Worm (Caenorhabditis elegans) whole organism, late embryonic: Measurements from ENCODE around the gene F25B4.8.
A peak's percentile ranks its signal among the peaks of the same experiment; 100 is the strongest.
"Not testable (repeated sequence)": the region's sequence is repeated elsewhere in the genome, so short reads cannot be mapped to it uniquely, and the experiment has no call there.

Source experiments
- F13H6.1 ChIP-seq: sonication (generic microtip); optimal IDR thresholded peaks from 2 replicates; lab custom pipeline; 2016; ENCODE audit warnings: missing genetic modification characterization, missing compliant biosample characterization
- K02D7.2 ChIP-seq: sonication (generic microtip); optimal IDR thresholded peaks from 2 replicates; lab custom pipeline; 2017; ENCODE audit warnings: mild to moderate bottlenecking, missing genetic modification characterization, missing compliant biosample characterization
- K09A11.1 ChIP-seq: sonication (generic microtip); optimal IDR thresholded peaks from 2 replicates; lab custom pipeline; 2017; ENCODE audit warnings: antibody characterized with exemption, mild to moderate bottlenecking, missing genetic modification characterization, missing compliant biosample characterization; ENCODE audit not compliant: insufficient read depth
- Y22D7AL.16 ChIP-seq: sonication (generic microtip); optimal IDR thresholded peaks from 2 replicates; lab custom pipeline; 2016; ENCODE audit warnings: missing genetic modification characterization, missing compliant biosample characterization
- ceh-18 ChIP-seq: sonication (generic microtip); optimal IDR thresholded peaks from 2 replicates; lab custom pipeline; 2016; ENCODE audit warnings: missing genetic modification characterization, missing compliant biosample characterization
- ceh-19 ChIP-seq: fragments of 200-800 bp; sonication (Bioruptor generic); optimal IDR thresholded peaks from 2 replicates; lab custom pipeline; 2018; ENCODE audit warnings: mild to moderate bottlenecking, missing genetic modification characterization, missing compliant biosample characterization
- ceh-24 ChIP-seq: sonication (generic microtip); optimal IDR thresholded peaks from 2 replicates; lab custom pipeline; 2016; ENCODE audit warnings: mild to moderate bottlenecking, missing genetic modification characterization, missing compliant biosample characterization
- ceh-30 ChIP-seq: fragments of 150-350 bp; optimal IDR thresholded peaks from 2 replicates; lab custom pipeline; 2014; ENCODE audit warnings: missing biosample characterization, missing genetic modification characterization
- ceh-34 ChIP-seq: sonication (generic microtip); optimal IDR thresholded peaks from 2 replicates; lab custom pipeline; 2016; ENCODE audit warnings: mild to moderate bottlenecking, missing genetic modification characterization, missing compliant biosample characterization
- ceh-48 ChIP-seq: sonication (generic microtip); optimal IDR thresholded peaks from 2 replicates; lab custom pipeline; 2016; ENCODE audit warnings: missing genetic modification characterization, inconsistent platforms, missing compliant biosample characterization
- ceh-6 ChIP-seq: fragments of 200-800 bp; sonication (Bioruptor generic); optimal IDR thresholded peaks from 2 replicates; lab custom pipeline; 2018; ENCODE audit warnings: mild to moderate bottlenecking, missing genetic modification characterization, missing compliant biosample characterization
- ceh-9 ChIP-seq: sonication (generic microtip); optimal IDR thresholded peaks from 2 replicates; lab custom pipeline; 2016; ENCODE audit warnings: mild to moderate bottlenecking, missing genetic modification characterization, inconsistent platforms, missing compliant biosample characterization
- che-1 ChIP-seq: sonication (generic microtip); optimal IDR thresholded peaks from 2 replicates; lab custom pipeline; 2016; ENCODE audit warnings: mild to moderate bottlenecking, missing genetic modification characterization, missing compliant biosample characterization
- elt-2 ChIP-seq: sonication (generic microtip); optimal IDR thresholded peaks from 2 replicates; lab custom pipeline; 2016; ENCODE audit warnings: missing genetic modification reagents, missing genetic modification characterization, missing compliant biosample characterization
- fax-1 ChIP-seq: sonication (generic microtip); optimal IDR thresholded peaks from 2 replicates; lab custom pipeline; 2016; ENCODE audit warnings: missing genotype, missing genetic modification characterization, missing compliant biosample characterization
- fkh-6 ChIP-seq: sonication (generic microtip); optimal IDR thresholded peaks from 2 replicates; lab custom pipeline; 2016; ENCODE audit warnings: missing genetic modification characterization, missing compliant biosample characterization
- hlh-13 ChIP-seq: fragments of 200-800 bp; sonication (Bioruptor generic); optimal IDR thresholded peaks from 2 replicates; lab custom pipeline; 2018; ENCODE audit warnings: mild to moderate bottlenecking, missing genetic modification characterization, missing compliant biosample characterization
- hlh-30 ChIP-seq: sonication (generic microtip); optimal IDR thresholded peaks from 2 replicates; lab custom pipeline; 2017; ENCODE audit warnings: antibody characterized with exemption, missing genetic modification characterization, missing compliant biosample characterization; ENCODE audit not compliant: insufficient read depth
- hlh-8 ChIP-seq: sonication (generic microtip); optimal IDR thresholded peaks from 2 replicates; lab custom pipeline; 2016; ENCODE audit warnings: missing genotype, missing genetic modification characterization, missing compliant biosample characterization
- lim-6 ChIP-seq: sonication (generic microtip); optimal IDR thresholded peaks from 2 replicates; lab custom pipeline; 2016; ENCODE audit warnings: missing genetic modification characterization, missing compliant biosample characterization
- lin-11 ChIP-seq: fragments of 200-800 bp; sonication (Bioruptor generic); optimal IDR thresholded peaks from 2 replicates; lab custom pipeline; 2018; ENCODE audit warnings: mild to moderate bottlenecking, missing genetic modification characterization, missing compliant biosample characterization
- madf-2 ChIP-seq: sonication (generic microtip); optimal IDR thresholded peaks from 2 replicates; lab custom pipeline; 2017; ENCODE audit warnings: missing genetic modification characterization, missing compliant biosample characterization
- nfya-1 ChIP-seq: sonication (generic microtip); optimal IDR thresholded peaks from 2 replicates; lab custom pipeline; 2017; ENCODE audit warnings: missing genetic modification characterization, mild to moderate bottlenecking, missing compliant biosample characterization, antibody characterized with exemption, moderate library complexity
- npax-4 ChIP-seq: sonication (generic microtip); optimal IDR thresholded peaks from 2 replicates; lab custom pipeline; 2016; ENCODE audit warnings: missing genetic modification characterization, missing compliant biosample characterization
- odd-2 ChIP-seq: sonication (generic microtip); optimal IDR thresholded peaks from 2 replicates; lab custom pipeline; 2017; ENCODE audit warnings: antibody characterized with exemption, mild to moderate bottlenecking, missing genetic modification characterization, missing compliant biosample characterization
- pha-4 ChIP-seq: fragments of 150-350 bp; optimal IDR thresholded peaks from 2 replicates; lab custom pipeline; 2018; ENCODE audit warnings: missing biosample characterization, missing genetic modification reagents, missing genetic modification characterization
- pros-1 ChIP-seq: fragments of 150-350 bp; optimal IDR thresholded peaks from 2 replicates; lab custom pipeline; 2014; ENCODE audit warnings: missing biosample characterization, missing genetic modification reagents, missing genetic modification characterization
- rnt-1 ChIP-seq: sonication (generic microtip); optimal IDR thresholded peaks from 2 replicates; lab custom pipeline; 2016; ENCODE audit warnings: missing genetic modification characterization, missing compliant biosample characterization
- tbx-7 ChIP-seq: sonication (generic microtip); optimal IDR thresholded peaks from 2 replicates; lab custom pipeline; 2016; ENCODE audit warnings: missing genotype, missing genetic modification characterization, missing compliant biosample characterization
- unc-3 ChIP-seq, 2 experiments: fragments of 200-800 bp in 1 of 2; sonication (Bioruptor generic) in 1 of 2; sonication (generic microtip) in 1 of 2; conservative IDR thresholded peaks in 1 of 2; optimal IDR thresholded peaks in 1 of 2; 2 replicates each; pipeline versions ENCODE4 v1.3.6 to Lab custom; 2016 to 2022; ENCODE audit warnings: missing compliant biosample characterization in 2 of 2, missing genetic modification characterization in 2 of 2, missing genetic modification reagents in 1 of 2
- ztf-16 ChIP-seq: sonication (generic microtip); optimal IDR thresholded peaks from 2 replicates; lab custom pipeline; 2017; ENCODE audit warnings: missing genetic modification characterization, missing compliant biosample characterization

The F25B4.8 gene

DNA sequence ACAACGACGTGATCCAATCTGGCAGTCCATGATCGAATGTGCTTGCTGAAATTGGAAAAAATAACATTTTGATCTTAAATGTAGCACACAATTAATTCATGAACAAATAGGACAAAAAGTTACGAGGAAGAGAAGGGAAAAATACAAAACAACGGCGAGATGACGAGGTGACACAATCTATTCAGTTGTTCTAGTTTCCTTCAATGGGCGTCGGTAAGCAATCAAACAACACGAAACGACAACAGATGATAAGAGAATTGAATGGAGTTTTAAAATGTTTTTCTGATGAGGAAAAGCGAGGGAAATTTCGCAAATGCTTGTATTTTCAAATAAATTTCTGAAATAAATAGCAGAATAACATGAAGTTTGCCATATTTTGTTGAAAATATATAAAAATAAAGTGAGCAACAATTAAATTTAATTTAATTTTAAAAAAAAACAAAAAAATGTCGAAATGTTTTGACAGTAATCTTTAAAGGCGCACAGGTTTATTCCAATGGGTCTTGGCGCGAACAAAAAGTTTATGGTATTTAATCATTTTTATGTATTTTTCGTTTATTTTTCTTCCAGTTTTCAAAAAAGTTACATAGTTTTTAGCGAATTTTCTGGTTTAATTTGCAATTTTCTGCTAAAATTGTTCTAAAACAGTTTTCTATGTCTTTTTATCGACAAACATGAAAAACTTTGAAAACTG is 25.3 kb downstream of the F25B4.8 start, which contains the start of gene C14C11.7:
Gene C14C11.7 (minus strand): TSS at position 51 of the 694 bp plus-strand sequence.
- TF ChIP-seq K02D7.2 (tag; lab: Kevin White, UChicago) (no peak), ceh-6 (GFP tag; lab: Kevin White, UChicago) (no peak), ceh-18 (tag; lab: Kevin White, UChicago) (no peak), pha-4 (tag; lab: Kevin White, UChicago) (no peak), ceh-9 (no peak), tbx-7 (tag; lab: Kevin White, UChicago) (no peak), K09A11.1 (tag; lab: Kevin White, UChicago) (no peak), fkh-6 (no peak), elt-2 (tag; lab: Kevin White, UChicago) (no peak), ceh-24 (tag; lab: Kevin White, UChicago) (no peak), fax-1 (tag; lab: Kevin White, UChicago) (no peak), rnt-1 (tag; lab: Kevin White, UChicago) (no peak), odd-2 (no peak), ztf-16 (tag; lab: Kevin White, UChicago) (no peak), lim-6 (tag; lab: Kevin White, UChicago) (no peak), che-1 (tag; lab: Kevin White, UChicago) (no peak), ceh-30 (tag; lab: Kevin White, UChicago) (no peak), Y22D7AL.16 (tag; lab: Kevin White, UChicago) (no peak), ceh-34 (no peak)

- not testable (repeated sequence) for TF ChIP-seq K02D7.2 (tag; lab: Kevin White, UChicago); pros-1; ceh-30 (tag; lab: Kevin White, UChicago)
- TF ChIP-seq, all 69 proteins: peak for 0; not testable (repeated sequence) for 69
Measured at ce11 chrV:5663317-5663716, 28.2 kb downstream of the F25B4.8 start, which contains the start of gene C14C11.1. Gene C14C11.1 (plus strand): TSS chrV:5663617.

DNA sequence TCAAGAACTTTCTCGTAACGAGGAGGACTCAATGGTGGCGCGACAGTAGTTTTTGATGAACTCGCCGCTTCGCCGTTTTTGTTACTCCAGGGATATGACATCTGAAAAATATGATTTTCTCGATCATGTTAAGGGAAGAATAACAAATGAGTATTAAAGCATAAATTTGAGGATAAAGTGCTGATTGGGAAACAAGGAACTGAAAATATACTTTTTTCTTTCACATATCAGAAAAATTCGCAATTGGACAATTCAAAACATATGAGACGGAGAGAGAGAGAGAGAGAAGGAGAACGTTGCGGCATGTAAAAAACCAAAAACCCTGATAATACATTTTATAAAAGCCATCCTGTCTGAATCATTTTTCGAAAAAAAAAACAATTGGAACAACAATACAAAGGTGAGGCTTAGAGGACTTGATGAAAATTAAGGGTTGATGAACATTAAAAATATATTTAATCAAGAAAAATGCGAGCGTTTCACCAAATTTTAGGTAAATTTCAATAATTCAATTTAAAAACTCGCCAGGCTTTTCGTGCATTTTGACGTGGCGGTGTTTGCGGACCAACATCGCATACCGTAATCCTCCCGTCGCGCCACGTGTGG is 30.8 kb downstream of the F25B4.8 start, which contains the start of the genes mut-14 and C14C11.2:
Gene mut-14 (minus strand): TSS at position 101 of the 606 bp plus-strand sequence.
Gene C14C11.2 (plus strand): TSS at position 556 of the 606 bp plus-strand sequence.
- TF ChIP-seq ceh-34 (no peak), madf-2 (tag; lab: Kevin White, UChicago) (no peak), F13H6.1 (tag; lab: Kevin White, UChicago) (no peak), ceh-19 (GFP tag; lab: Kevin White, UChicago) (no peak), nfya-1 (tag; lab: Kevin White, UChicago) (no peak), elt-2 (tag; lab: Kevin White, UChicago) (no peak), odd-2 (no peak), pha-4 (tag; lab: Kevin White, UChicago) (no peak)

ce11 chrV:5653990-5654499 is 37.5 kb downstream of the F25B4.8 start, which contains the start of gene hex-2:
Gene hex-2 (plus strand): TSS chrV:5654449.
- TF ChIP-seq lin-11 (tag; lab: Kevin White, UChicago): no peak
- TF ChIP-seq pros-1: no peak
- TF ChIP-seq hlh-13: no peak
- TF ChIP-seq npax-4 (tag; lab: Kevin White, UChicago): no peak
- TF ChIP-seq elt-2 (tag; lab: Kevin White, UChicago): peak; percentile 17
- TF ChIP-seq, all 69 proteins: peak for 1

DNA sequence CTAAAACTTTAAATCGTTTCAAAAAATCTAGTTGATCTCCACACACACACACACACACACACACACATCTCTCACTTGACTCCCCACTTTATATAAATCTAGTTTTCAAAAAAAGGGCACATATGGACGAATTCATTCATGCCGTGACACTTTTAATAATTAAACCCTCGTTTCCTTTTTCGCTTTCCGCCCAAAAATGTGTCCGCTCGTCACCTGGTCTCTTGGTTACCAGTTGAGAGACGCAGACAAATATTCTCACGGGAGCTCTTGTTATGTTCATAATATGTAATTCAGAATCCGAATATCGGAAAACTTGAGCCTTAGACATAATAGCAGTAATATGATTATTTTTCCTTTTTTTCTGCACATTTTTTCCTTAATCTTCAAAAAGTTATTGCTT is 39.6 kb downstream of the F25B4.8 start:
- TF ChIP-seq elt-2 (tag; lab: Kevin White, UChicago): no peak
- no peak for TF ChIP-seq unc-3 (GFP tag; conservative IDR thresholded peaks at IDR 0.05; lab: Robert Waterston, UW)
- TF ChIP-seq unc-3 (tag; optimal IDR thresholded peaks at IDR 0.05; lab: Kevin White, UChicago): no peak
- no peak for TF ChIP-seq Y22D7AL.16 (tag; lab: Kevin White, UChicago)
- no peak for TF ChIP-seq tbx-7 (tag; lab: Kevin White, UChicago)
- TF ChIP-seq hlh-8 (tag; lab: Kevin White, UChicago): no peak
- no peak for TF ChIP-seq lin-11 (tag; lab: Kevin White, UChicago)
- TF ChIP-seq hlh-30: peak; percentile 19
- TF ChIP-seq ceh-48 (tag; lab: Kevin White, UChicago): no peak
- TF ChIP-seq K02D7.2 (tag; lab: Kevin White, UChicago): no peak
